Worm (Caenorhabditis elegans) whole organism, early embryonic: ENCODE measurements around the gene cutl-25.

Experiments
- B0310.2 ChIP-seq: sonication (generic microtip); optimal IDR thresholded peaks from 2 replicates; lab custom pipeline; 2016; ENCODE audit warnings: mild to moderate bottlenecking, missing genetic modification characterization, missing compliant biosample characterization
- F13C5.2 ChIP-seq: sonication (generic microtip); optimal IDR thresholded peaks from 2 replicates; lab custom pipeline; 2017; ENCODE audit warnings: mild to moderate bottlenecking, missing genetic modification characterization, inconsistent platforms, missing compliant biosample characterization
- aly-1 ChIP-seq: sonication (generic microtip); optimal IDR thresholded peaks from 2 replicates; lab custom pipeline; 2016; ENCODE audit warnings: missing genetic modification characterization, missing compliant biosample characterization
- ama-1 ChIP-seq: fragments of 150-350 bp; optimal IDR thresholded peaks from 2 replicates; lab custom pipeline; 2014
- ets-7 ChIP-seq: sonication (generic microtip); optimal IDR thresholded peaks from 2 replicates; lab custom pipeline; 2016; ENCODE audit warnings: missing genotype, missing genetic modification characterization, missing compliant biosample characterization
- hmbx-1 ChIP-seq: sonication (generic microtip); optimal IDR thresholded peaks from 2 replicates; lab custom pipeline; 2016; ENCODE audit warnings: mild to moderate bottlenecking, missing genetic modification characterization, missing compliant biosample characterization
- pes-1 ChIP-seq: fragments of 200-800 bp; sonication (Bioruptor generic); IDR thresholded peaks from 2 replicates; pipeline ENCODE4 v1.3.6; 2022; ENCODE audit warnings: missing genetic modification reagents, missing genetic modification characterization, missing compliant biosample characterization
- scrt-1 ChIP-seq: fragments of 200-800 bp; sonication (Bioruptor generic); IDR thresholded peaks from 2 replicates; pipeline ENCODE4 v1.3.6; 2022; ENCODE audit warnings: missing genetic modification characterization, missing compliant biosample characterization
- sea-1 ChIP-seq: fragments of 200-800 bp; sonication (Bioruptor generic); conservative IDR thresholded peaks from 2 replicates; pipeline ENCODE4 v1.3.6; 2022; ENCODE audit warnings: missing genetic modification characterization, missing compliant biosample characterization
- tbx-37 ChIP-seq: fragments of 200-800 bp; sonication (Bioruptor generic); conservative IDR thresholded peaks from 2 replicates; pipeline ENCODE4 v1.3.6; 2022; ENCODE audit warnings: missing genetic modification reagents, missing genetic modification characterization, missing compliant biosample characterization
- tra-4 ChIP-seq: sonication (generic microtip); optimal IDR thresholded peaks from 2 replicates; lab custom pipeline; 2017; ENCODE audit warnings: missing genetic modification characterization, missing compliant biosample characterization

DNA sequence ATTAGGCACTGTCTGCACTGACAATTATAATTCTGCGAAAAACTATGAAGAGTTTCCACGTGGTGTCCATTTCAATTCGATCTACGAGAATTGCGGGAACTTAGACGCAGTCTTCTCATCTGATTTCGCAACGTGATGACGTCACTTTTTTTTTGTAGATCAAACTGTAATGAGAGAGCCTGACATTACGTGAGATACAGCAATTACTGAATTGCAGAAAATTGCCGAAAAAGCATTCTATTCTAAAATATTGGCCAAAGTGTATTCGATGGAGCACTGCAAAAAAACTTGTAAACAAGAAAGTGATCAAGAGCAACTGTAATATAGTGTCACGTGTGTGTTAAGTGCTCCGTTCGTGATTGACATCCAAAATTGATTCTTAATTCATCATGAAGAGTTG is 20.3 kb downstream of the cutl-25 start:
- TF ChIP-seq ama-1 (lab: Kevin White, UChicago) (no peak), aly-1 (tag; lab: Kevin White, UChicago) (no peak), scrt-1 (GFP tag; lab: Robert Waterston, UW) (no peak), F13C5.2 (tag; lab: Kevin White, UChicago) (no peak), hmbx-1 (tag; lab: Kevin White, UChicago) (no peak), tra-4 (no peak), ets-7 (tag; lab: Kevin White, UChicago) (no peak), B0310.2 (tag; lab: Kevin White, UChicago) (no peak), sea-1 (no peak), pes-1 (GFP tag; lab: Robert Waterston, UW) (no peak), tbx-37 (no peak)
